Worm (Caenorhabditis elegans) whole organism, L4/young adult: ENCODE results near the gene srj-45.

Experiments
- W03F9.2 ChIP-seq: fragments of 150-350 bp; optimal IDR thresholded peaks from 2 replicates; lab custom pipeline; 2014; ENCODE audit warnings: missing biosample characterization, missing genetic modification characterization
- dao-5 ChIP-seq: sonication (generic microtip); optimal IDR thresholded peaks from 2 replicates; lab custom pipeline; 2016; ENCODE audit warnings: missing genotype, missing genetic modification characterization, moderate library complexity, missing compliant biosample characterization
- him-1 ChIP-seq: sonication (generic microtip); optimal IDR thresholded peaks from 2 replicates; lab custom pipeline; 2016; ENCODE audit warnings: missing genotype, missing genetic modification reagents, missing genetic modification characterization, missing compliant biosample characterization

Gene srj-45

ce11 chrV:2825978-2826377, 10.4 kb downstream of the srj-45 start:
- TF ChIP-seq W03F9.2 (tag; lab: Kevin White, UChicago): no peak
- no peak for TF ChIP-seq him-1 (tag; lab: Kevin White, UChicago)
- TF ChIP-seq dao-5 (tag; lab: Kevin White, UChicago): no peak

ce11 chrV:2821618-2822272, 14.7 kb downstream of the srj-45 start, which contains the start of gene srh-36:
Gene srh-36, minus strand, starts transcription at chrV:2821668.
- TF ChIP-seq W03F9.2 (tag; lab: Kevin White, UChicago) (no peak), dao-5 (tag; lab: Kevin White, UChicago) (no peak)

DNA sequence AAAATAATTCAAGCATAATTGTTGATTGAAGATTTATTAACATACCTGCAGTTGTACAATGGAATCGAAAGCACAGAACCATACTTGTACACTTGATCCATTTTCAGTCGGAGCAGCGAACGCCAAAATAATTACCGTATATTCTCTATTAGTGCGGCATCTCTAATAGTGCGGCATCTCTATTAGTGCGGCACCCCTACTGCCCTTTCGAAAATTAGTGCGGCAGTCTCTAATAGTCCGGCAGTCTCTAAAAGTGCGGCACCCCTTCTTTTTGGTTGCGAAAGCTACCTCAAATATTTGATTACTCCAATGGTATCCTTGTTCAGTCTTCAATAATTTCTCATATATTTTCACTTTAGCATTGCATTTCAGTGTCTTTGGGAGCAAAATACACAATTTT, 18.3 kb downstream of the srj-45 start, which contains the start of gene srt-34:
Gene srt-34, minus strand, starts transcription at position 101 of the 400 bp plus-strand sequence.
- TF ChIP-seq him-1 (tag; lab: Kevin White, UChicago): no peak
- TF ChIP-seq dao-5 (tag; lab: Kevin White, UChicago): no peak
- no peak for TF ChIP-seq W03F9.2 (tag; lab: Kevin White, UChicago)

DNA sequence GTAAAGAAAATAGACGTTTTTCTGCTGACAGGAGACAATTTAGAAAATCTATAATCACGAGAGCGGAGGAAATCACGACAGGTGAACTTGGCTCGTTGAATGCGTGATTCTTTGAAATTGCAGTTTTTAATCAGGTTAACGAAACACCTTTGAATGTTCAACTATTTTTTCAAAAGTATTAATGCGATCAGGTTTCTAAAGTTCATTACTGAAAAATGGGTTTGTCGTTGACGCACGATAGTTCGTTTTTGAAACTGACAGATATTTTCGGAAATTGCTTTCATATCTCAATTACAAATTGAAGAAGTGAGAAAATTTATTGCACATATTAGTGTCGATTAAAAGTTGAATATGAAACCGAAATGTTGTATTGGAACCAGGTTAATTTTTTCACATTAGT, 20.4 kb downstream of the srj-45 start, which contains the start of gene F54E2.5:
Gene F54E2.5, minus strand, starts transcription at position 101 of the 400 bp plus-strand sequence.
- TF ChIP-seq W03F9.2 (tag; lab: Kevin White, UChicago): no peak
- no peak for TF ChIP-seq him-1 (tag; lab: Kevin White, UChicago)
- no peak for TF ChIP-seq dao-5 (tag; lab: Kevin White, UChicago)

DNA sequence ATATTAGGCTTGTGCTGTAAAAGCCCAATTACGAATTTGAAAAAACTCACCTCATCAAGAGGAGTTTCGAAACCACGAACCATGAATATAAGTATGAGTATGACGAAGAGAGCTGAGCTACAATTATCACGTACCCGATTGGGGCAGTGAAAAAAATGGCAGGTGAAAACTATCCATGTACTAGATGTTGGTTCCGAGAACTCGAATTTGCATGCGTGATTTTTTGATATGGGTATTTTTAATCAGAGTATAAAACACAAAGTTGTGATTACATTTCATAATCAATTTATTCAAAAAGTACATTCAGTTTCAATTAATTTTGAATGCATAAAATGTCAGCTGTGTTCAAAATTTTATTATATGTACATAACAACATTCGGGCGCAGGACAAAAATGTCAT, 22.5 kb downstream of the srj-45 start, which contains the start of gene F54E2.9:
Gene F54E2.9, minus strand, starts transcription at position 132 of the 400 bp plus-strand sequence.
- no peak for TF ChIP-seq dao-5 (tag; lab: Kevin White, UChicago)
- TF ChIP-seq W03F9.2 (tag; lab: Kevin White, UChicago): no peak
- no peak for TF ChIP-seq him-1 (tag; lab: Kevin White, UChicago)

DNA sequence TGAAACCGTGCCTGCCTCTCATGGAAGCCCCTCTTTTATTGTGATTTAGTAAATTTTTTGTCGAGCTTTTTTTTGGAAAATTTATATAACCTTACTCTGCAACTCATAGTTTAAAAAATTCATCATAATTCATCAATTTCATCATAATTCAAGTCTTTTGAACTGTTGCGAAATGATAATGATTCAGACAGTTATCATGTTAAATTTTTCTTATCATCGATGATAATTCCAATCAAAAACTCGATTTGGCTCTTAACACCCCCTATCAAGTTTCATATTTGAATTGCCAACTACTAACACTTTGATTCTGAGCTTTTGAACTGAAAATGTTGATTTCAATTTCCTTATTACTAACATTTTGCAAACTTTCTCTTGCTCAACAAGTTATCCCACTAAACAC, 26.2 kb downstream of the srj-45 start, which contains the start of gene F54E2.1:
Gene F54E2.1, plus strand, starts transcription at position 235 of the 400 bp plus-strand sequence.
- TF ChIP-seq dao-5 (tag; lab: Kevin White, UChicago) (no peak), him-1 (tag; lab: Kevin White, UChicago) (no peak), W03F9.2 (tag; lab: Kevin White, UChicago) (no peak)

DNA sequence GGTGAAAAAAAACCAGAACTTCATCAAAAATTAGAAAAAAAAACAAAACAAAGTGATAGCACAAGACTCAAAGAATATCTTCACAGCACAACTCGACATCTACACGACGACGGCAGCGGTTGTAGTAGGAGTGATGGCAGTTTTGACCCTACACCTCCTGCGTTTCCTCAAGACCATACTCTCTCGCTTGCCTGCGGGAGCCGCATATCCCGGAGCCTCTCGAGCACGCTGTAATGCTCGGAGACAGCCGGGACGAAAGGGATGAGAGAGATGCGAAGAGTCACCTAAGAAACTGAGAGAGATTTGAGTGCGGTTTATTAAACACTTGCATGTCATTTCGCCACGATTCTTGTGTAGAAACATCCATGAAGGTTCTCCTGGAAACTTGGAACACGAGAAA, 27.0 kb downstream of the srj-45 start:
- TF ChIP-seq dao-5 (tag; lab: Kevin White, UChicago) (no peak), him-1 (tag; lab: Kevin White, UChicago) (no peak), W03F9.2 (tag; lab: Kevin White, UChicago) (no peak)

ce11 chrV:2807760-2808159, 28.6 kb downstream of the srj-45 start, which contains the start of gene ketn-1:
Gene ketn-1, minus strand, starts transcription at chrV:2807860.
- TF ChIP-seq him-1 (tag; lab: Kevin White, UChicago) (no peak), W03F9.2 (tag; lab: Kevin White, UChicago) (no peak), dao-5 (tag; lab: Kevin White, UChicago) (no peak)

DNA sequence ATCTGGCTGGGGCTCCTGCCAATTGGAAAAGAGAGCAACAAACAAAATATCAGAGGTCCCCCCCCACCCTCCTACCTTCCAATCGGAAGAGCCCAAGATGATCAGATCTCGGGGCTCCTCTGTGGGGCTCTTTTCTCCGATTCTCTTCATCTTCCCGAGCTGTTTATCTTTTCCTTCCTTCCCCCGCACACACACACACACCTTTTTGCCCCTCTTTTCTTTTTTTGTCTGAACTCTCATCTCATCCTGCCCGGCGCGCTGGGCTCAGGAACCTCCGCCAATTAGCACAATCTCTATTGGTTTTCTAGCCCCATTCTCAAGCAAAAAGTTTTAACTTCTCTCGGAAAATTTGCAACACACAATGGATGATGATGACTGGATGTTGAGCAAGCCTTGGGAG, 33.1 kb downstream of the srj-45 start:
- no peak for TF ChIP-seq him-1 (tag; lab: Kevin White, UChicago)
- no peak for TF ChIP-seq W03F9.2 (tag; lab: Kevin White, UChicago)
- TF ChIP-seq dao-5 (tag; lab: Kevin White, UChicago): no peak

- TF ChIP-seq him-1 (tag; lab: Kevin White, UChicago): no peak
- TF ChIP-seq W03F9.2 (tag; lab: Kevin White, UChicago): no peak
- no peak for TF ChIP-seq dao-5 (tag; lab: Kevin White, UChicago)
Observed at ce11 chrV:2801955-2802354, 34.4 kb downstream of the srj-45 start.

DNA sequence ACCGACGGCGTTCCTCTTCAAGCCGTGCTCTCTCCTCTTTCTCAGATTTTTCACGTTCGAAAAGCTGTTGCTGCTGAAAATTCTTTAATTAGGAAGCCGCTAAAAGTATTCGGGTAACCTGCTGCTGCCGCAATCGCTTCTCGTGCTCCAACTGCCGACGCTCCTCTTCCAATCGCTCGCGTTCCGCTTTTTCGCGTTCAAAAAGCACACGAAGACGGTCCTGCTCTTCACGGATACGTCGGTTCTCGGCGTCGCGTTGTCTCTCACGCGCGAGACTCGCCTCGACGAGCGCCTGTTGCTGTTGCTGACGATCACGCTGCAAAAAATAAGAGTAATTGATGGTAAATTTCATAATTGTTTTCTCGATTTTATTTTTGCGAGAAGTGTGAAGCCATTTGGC, 35.7 kb downstream of the srj-45 start:
- TF ChIP-seq him-1 (tag; lab: Kevin White, UChicago) (no peak), dao-5 (tag; lab: Kevin White, UChicago) (no peak), W03F9.2 (tag; lab: Kevin White, UChicago) (no peak)

DNA sequence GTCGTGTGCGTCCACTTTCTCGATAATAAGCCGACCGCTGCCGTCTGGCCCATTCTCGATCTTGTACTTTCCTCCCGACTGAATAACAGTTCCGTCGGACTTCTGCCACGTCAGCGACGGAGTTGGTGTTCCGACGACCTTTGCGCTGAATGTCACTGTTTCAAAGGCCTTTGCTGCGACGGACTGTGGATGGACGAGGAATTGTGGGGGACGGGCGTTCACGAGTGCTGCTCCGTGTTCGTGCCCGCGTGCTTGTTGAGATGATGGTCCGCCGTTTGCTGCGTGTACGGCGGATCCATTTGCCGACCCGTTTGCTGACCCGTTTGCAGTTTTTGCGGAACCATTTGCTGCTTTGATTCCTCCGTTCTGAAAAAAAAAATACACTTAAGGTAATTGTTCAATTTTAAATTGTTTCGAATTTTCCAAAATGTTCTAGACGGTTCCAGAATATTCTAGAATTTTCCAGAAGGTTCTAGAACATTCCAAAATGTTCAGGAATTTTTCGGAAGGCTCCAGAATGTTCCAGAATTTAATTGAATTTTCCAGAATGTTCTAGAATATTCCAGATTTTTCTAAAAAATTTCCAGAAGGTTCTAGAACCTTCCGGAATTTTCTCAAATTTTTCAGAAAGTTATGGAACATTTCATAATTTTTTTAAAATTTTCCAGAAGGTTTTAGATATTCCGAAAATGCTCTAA, 37.1 kb downstream of the srj-45 start:
- TF ChIP-seq dao-5 (tag; lab: Kevin White, UChicago) (no peak), him-1 (tag; lab: Kevin White, UChicago) (no peak), W03F9.2 (tag; lab: Kevin White, UChicago) (no peak)

DNA sequence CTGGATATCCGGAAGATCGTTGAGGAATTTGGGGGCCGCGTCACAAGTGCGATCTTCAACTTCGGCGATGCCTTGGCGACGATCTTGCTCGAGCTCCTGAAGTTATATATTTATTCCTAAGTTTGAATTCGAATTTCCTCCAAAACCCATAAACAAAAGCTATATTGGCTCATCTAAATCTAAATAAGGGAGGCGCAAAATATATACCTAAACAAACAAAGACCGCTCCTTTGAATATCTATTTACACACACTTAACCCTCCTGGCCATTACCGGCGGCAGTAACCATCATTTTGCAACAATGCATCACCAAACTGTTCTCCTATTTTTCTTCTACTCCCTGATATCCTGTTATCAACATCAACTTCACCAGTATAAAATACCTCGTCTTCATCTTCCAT, 40.4 kb downstream of the srj-45 start, which contains the start of gene F54E2.2:
Gene F54E2.2, plus strand, starts transcription at position 301 of the 400 bp plus-strand sequence.
- no peak for TF ChIP-seq W03F9.2 (tag; lab: Kevin White, UChicago)
- TF ChIP-seq dao-5 (tag; lab: Kevin White, UChicago): no peak
- no peak for TF ChIP-seq him-1 (tag; lab: Kevin White, UChicago)
